In genomic region chr3R:23942965-23943413, dm6 we compare ENCODE assay signal across 1 fruit fly cellular context.
TF ChIP-seq lines count a peak whose summit lies in the region.

Gene Gdh (minus strand): TSS chr3R:23943101.

TF ChIP-seq in whole organism, embryonic, 481 proteins besides CTCF, POLR2A, EP300 and RAD21 (continued from another document):
- TF ChIP-seq CG6765 (GFP tag; optimal IDR thresholded peaks at IDR 0.05; lab: Kevin White, UChicago): peak; percentile 21
- peak; percentile 35 for TF ChIP-seq gro (GFP tag; optimal IDR thresholded peaks at IDR 0.05; lab: Kevin White, UChicago)
- TF ChIP-seq salm (tag; optimal IDR thresholded peaks at IDR 0.05; lab: Kevin White, UChicago): no peak
- peak; percentile 59; the same call in 2 of the 3 replicates for TF ChIP-seq Dbx (GFP tag; IDR thresholded peaks at IDR 0.05; lab: Robert Waterston, UW)
- TF ChIP-seq CG18262 (tag; optimal IDR thresholded peaks at IDR 0.05; lab: Kevin White, UChicago): peak; percentile 96
- peak; percentile 72 for TF ChIP-seq nom (GFP tag; optimal IDR thresholded peaks at IDR 0.05; lab: Kevin White, UChicago)
- peak; percentile 49 for TF ChIP-seq Scr (GFP tag; IDR thresholded peaks at IDR 0.05; lab: Robert Waterston, UW; ENCODE audit: partially characterized antibody)
- no peak for TF ChIP-seq Mrtf (GFP tag; IDR thresholded peaks at IDR 0.05; lab: Robert Waterston, UW)
- TF ChIP-seq CG15696 (tag; optimal IDR thresholded peaks at IDR 0.05; lab: Kevin White, UChicago): no peak
- peak; percentile 11; the same call in 1 of the 3 replicates for TF ChIP-seq ken (GFP tag; IDR thresholded peaks at IDR 0.05; lab: Robert Waterston, UW)
- TF ChIP-seq HLHmδ (GFP tag; optimal IDR thresholded peaks at IDR 0.05; lab: Kevin White, UChicago): no peak
- no peak for TF ChIP-seq Atf-2 (GFP tag; optimal IDR thresholded peaks at IDR 0.05; lab: Kevin White, UChicago)
TF ChIP-seq in whole organism, embryonic: peak in this region for 144.
